Worm (Caenorhabditis elegans): Measurements from ENCODE around the gene srt-69.

srt-69 gene

DNA sequence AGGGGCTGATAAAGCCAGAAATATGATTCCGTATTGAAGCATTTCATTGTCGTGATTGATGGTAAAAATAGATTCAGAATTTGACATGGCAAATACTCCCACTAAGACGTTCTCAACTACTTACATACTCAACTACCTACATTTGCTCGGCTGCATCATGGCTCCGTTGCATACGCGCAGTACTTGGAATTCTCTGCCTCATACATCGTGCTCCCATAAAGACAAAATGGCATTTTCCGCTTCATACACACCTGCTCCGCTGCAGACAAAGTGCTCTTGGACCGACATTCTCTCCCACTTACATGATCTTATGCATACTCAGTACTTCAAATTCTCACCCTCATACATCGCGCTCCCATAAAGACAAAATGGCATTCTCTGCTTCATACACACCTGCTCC lies at the start of gene srt-69, which contains the start of gene B0238.12:
Gene srt-69, minus strand, starts transcription at position 101 of the 400 bp plus-strand sequence.
Gene B0238.12, plus strand, starts transcription at position 264 of the 400 bp plus-strand sequence.
- no peak for TF ChIP-seq unc-86 (tag; optimal IDR thresholded peaks at IDR 0.05)
- TF ChIP-seq elt-3 (tag; optimal IDR thresholded peaks at IDR 0.05): no peak
- no peak for TF ChIP-seq lin-14 (GFP tag; optimal IDR thresholded peaks at IDR 0.05)
- no peak for TF ChIP-seq lir-3 (tag; optimal IDR thresholded peaks at IDR 0.05; ENCODE audit: poor library complexity)
- no peak for TF ChIP-seq nhr-11 (tag; optimal IDR thresholded peaks at IDR 0.05)
- no peak for TF ChIP-seq xbp-1 (tag; optimal IDR thresholded peaks at IDR 0.05)

DNA sequence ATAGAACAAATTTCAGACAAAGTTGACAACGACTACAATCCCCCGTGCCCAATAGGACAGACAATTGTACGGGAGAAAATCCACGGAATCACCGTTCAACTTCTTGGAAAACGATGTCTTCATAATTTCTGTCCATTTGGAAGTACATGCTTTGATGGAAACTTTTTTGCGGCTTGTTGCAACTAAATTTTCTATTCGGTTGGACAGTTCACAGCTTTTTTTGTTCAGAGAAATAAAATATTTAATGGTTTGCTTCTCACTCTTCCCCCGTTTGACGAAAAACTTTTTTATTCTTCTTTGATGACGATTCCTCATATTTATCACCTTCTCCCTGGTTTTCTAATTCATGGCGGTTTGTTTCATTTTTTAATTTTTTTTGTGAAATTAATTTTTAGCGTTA lies 48.6 kb upstream of the srt-69 start, which contains the start of gene C10G8.2:
Gene C10G8.2, plus strand, starts transcription at position 301 of the 400 bp plus-strand sequence.
- TF ChIP-seq ceh-63 (GFP tag; optimal IDR thresholded peaks at IDR 0.05): no peak
- no peak for TF ChIP-seq ceh-90 (tag; optimal IDR thresholded peaks at IDR 0.05)
- TF ChIP-seq efl-3 (GFP tag; optimal IDR thresholded peaks at IDR 0.05): no peak
- no peak for TF ChIP-seq nhr-84 (tag; optimal IDR thresholded peaks at IDR 0.05)
- no peak for TF ChIP-seq blmp-1 (tag; optimal IDR thresholded peaks at IDR 0.05)
- TF ChIP-seq tlp-1 (tag; optimal IDR thresholded peaks at IDR 0.05): no peak
- TF ChIP-seq aha-1 (tag; optimal IDR thresholded peaks at IDR 0.05): no peak
- no peak for TF ChIP-seq C34B4.2 (tag; optimal IDR thresholded peaks at IDR 0.05)

DNA sequence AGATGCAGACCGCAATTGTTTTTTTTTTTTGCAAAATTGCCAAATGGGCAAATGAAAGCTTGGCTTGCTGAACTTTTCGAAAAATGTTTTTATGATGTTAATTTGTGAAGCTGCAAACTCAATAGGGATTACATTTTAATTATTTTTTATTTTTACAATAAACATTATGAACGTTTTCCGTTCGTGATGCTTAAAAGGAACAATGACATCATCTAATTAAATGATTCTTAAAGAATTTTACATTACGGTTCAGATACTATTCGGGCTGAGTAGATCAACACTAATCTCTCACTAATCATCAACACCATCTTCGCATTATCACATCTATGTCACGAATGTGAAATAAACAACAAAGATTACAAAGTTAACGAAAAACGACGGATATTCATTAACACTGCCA lies 47.0 kb upstream of the srt-69 start, which contains the start of gene C10G8.3:
Gene C10G8.3, plus strand, starts transcription at position 301 of the 400 bp plus-strand sequence.
- no peak for TF ChIP-seq blmp-1 (tag; optimal IDR thresholded peaks at IDR 0.05)
- TF ChIP-seq lin-39 (tag; optimal IDR thresholded peaks at IDR 0.05): no peak
- TF ChIP-seq zip-4 (GFP tag; optimal IDR thresholded peaks at IDR 0.05): no peak
- no peak for TF ChIP-seq nhr-11 (tag; optimal IDR thresholded peaks at IDR 0.05)
- no peak for TF ChIP-seq lin-15B (tag; optimal IDR thresholded peaks at IDR 0.05)
- no peak for TF ChIP-seq nhr-12 (tag; optimal IDR thresholded peaks at IDR 0.05)

DNA sequence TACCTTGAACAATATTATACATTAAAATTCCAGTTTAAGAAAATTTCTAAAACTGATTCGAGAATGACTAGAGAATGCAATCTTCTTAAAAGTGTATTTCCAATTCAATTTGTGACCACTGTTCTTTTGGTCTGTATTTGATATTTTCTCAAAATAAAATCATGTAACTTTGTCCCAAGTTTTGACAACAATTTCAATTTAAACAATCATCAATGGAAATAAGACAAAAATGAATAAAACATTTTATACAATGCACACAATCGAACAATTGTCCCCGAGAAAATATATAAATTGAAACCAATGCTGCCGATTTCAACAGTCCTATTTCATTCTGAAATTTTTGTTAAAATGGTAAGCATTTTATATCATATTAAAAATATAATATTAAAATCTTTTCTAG lies 46.2 kb upstream of the srt-69 start, which contains the start of gene C10G8.4:
Gene C10G8.4, plus strand, starts transcription at position 301 of the 400 bp plus-strand sequence.
- no peak for TF ChIP-seq lin-39 (tag; optimal IDR thresholded peaks at IDR 0.05)
- no peak for TF ChIP-seq unc-130 (tag; optimal IDR thresholded peaks at IDR 0.05)
- TF ChIP-seq pqm-1 (tag; optimal IDR thresholded peaks at IDR 0.05): no peak

DNA sequence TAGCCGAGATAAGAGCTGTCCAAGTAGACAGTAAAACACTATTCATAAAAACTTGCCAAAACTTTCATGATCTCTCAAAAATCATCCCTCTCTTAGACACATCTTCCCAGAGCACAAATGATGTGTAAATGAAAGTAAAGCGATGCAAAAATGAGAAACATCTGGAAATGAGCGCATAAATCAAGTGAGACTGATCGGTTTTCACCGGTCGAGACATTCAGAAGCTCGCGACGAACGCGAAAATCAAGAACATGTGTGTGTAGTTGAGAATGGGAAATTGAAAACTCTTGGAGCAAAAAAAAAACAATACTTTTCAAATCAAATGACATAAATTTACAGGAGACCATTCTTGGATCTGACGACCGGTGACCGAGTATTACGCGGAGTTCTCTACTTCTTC lies 38.9 kb upstream of the srt-69 start:
- TF ChIP-seq dsc-1 (tag; optimal IDR thresholded peaks at IDR 0.05): peak; percentile 97
- TF ChIP-seq aly-2 (tag; optimal IDR thresholded peaks at IDR 0.05): no peak
- no peak for TF ChIP-seq mep-1 (tag; optimal IDR thresholded peaks at IDR 0.05)
- peak; percentile 93 for TF ChIP-seq fkh-4 (tag; optimal IDR thresholded peaks at IDR 0.05; ENCODE audit: borderline replicate concordance)

DNA sequence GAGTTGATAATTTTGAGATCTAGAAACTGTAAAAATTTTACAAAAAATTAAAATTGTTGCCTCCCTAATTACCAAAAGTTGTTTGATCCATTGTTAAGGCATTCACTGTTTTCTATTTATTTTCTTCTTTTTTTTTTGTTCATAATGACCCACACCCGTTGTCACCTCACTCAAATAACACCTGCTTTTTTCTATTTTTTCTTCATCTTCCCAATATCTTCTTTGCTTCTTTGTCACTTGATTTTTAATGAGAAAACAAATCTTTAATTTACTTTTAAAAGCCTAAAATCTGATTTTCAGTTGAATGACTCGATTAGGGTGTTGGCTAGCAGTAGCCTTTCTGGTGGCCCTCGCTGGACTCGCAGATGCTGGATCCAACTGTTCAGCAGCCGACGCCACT lies 37.9 kb upstream of the srt-69 start, which contains the start of gene ncx-2:
Gene ncx-2, plus strand, starts transcription at position 301 of the 400 bp plus-strand sequence.
- TF ChIP-seq F16B12.6 (tag; optimal IDR thresholded peaks at IDR 0.05) (no peak), pax-3 (tag; optimal IDR thresholded peaks at IDR 0.05) (no peak), ceh-88 (GFP tag; IDR thresholded peaks at IDR 0.05) (no peak), hpl-2 (GFP tag; optimal IDR thresholded peaks at IDR 0.05) (no peak), nhr-85 (tag) (no peak), jun-1 (tag; optimal IDR thresholded peaks at IDR 0.05) (no peak), Y116A8C.19 (tag; optimal IDR thresholded peaks at IDR 0.05; ENCODE audit: borderline replicate concordance) (no peak), dsc-1 (tag; optimal IDR thresholded peaks at IDR 0.05) (no peak), sox-4 (tag; optimal IDR thresholded peaks at IDR 0.05) (no peak)
